Fruit fly (Drosophila melanogaster): ENCODE results near the gene CG7692.

Gene CG7692

dm6 chr3L:17310509-17310908 is 41.1 kb upstream of the CG7692 start (continued):
- TF ChIP-seq CG9727 (GFP tag; optimal IDR thresholded peaks at IDR 0.05) (peak; percentile 54), CG18619 (GFP tag; optimal IDR thresholded peaks at IDR 0.05) (no peak), CG14014 (GFP tag; IDR thresholded peaks at IDR 0.05) (peak; percentile 20; the same call in 1 of the 2 replicates), CG11093 (GFP tag; IDR thresholded peaks at IDR 0.05) (0 out of 3 replicates have a peak, but pooled peaks have one; percentile 55), CG13894 (tag; optimal IDR thresholded peaks at IDR 0.05) (peak; percentile 60), HHEX (GFP tag; optimal IDR thresholded peaks at IDR 0.05) (peak; percentile 37), HLH3B (GFP tag; IDR thresholded peaks at IDR 0.05) (peak; percentile 48; the same call in 1 of the 2 replicates), CG8924 (tag; optimal IDR thresholded peaks at IDR 0.05) (peak; percentile 42), gro (GFP tag; optimal IDR thresholded peaks at IDR 0.05) (no peak), CG3281 (GFP tag; optimal IDR thresholded peaks at IDR 0.05) (peak; percentile 66), Nf-YC (tag; optimal IDR thresholded peaks at IDR 0.05) (no peak), tap (tag; optimal IDR thresholded peaks at IDR 0.05) (peak; percentile 42), Ptx1 (GFP tag; IDR thresholded peaks at IDR 0.05) (peak; percentile 65), CG10147 (GFP tag; optimal IDR thresholded peaks at IDR 0.05) (peak; percentile 48), CG7556 (GFP tag; optimal IDR thresholded peaks at IDR 0.05) (peak; percentile 62), wdn (GFP tag; IDR thresholded peaks at IDR 0.05) (0 out of 2 replicates have a peak, but pooled peaks have one; percentile 14), CG12391 (tag; optimal IDR thresholded peaks at IDR 0.05) (peak; percentile 33), CG13296 (GFP tag; optimal IDR thresholded peaks at IDR 0.05) (peak; percentile 46), CG16779 (GFP tag; IDR thresholded peaks at IDR 0.05) (no peak), Aef1 (GFP tag; IDR thresholded peaks at IDR 0.05) (0 out of 3 replicates have a peak, but pooled peaks have one; percentile 12), Fer1 (GFP tag; optimal IDR thresholded peaks at IDR 0.05) (peak; percentile 82), lmd (GFP tag; IDR thresholded peaks at IDR 0.05) (peak; percentile 53), dmrt99B (tag; optimal IDR thresholded peaks at IDR 0.05) (peak; percentile 53), Taf1 (GFP tag; IDR thresholded peaks at IDR 0.05) (no peak), CG4404 (GFP tag; IDR thresholded peaks at IDR 0.05) (peak; percentile 32; the same call in 1 of the 2 replicates), CG10654 (GFP tag; optimal IDR thresholded peaks at IDR 0.05) (no peak), ttk (GFP tag; IDR thresholded peaks at IDR 0.05) (0 out of 2 replicates have a peak, but pooled peaks have one; percentile 31), CG2712 (tag; optimal IDR thresholded peaks at IDR 0.05) (peak; percentile 67), scrt (GFP tag; optimal IDR thresholded peaks at IDR 0.05) (peak; percentile 36), ap (GFP tag; IDR thresholded peaks at IDR 0.05) (no peak), Meics (GFP tag; optimal IDR thresholded peaks at IDR 0.05) (peak; percentile 57), gcm (GFP tag; optimal IDR thresholded peaks at IDR 0.05) (peak; percentile 22), CG11085 (GFP tag; IDR thresholded peaks at IDR 0.05) (peak; percentile 48; the same call in 1 of the 2 replicates), PHDP (tag; optimal IDR thresholded peaks at IDR 0.05) (peak; percentile 37), nau (GFP tag; optimal IDR thresholded peaks at IDR 0.05) (peak; percentile 6), Hmr (GFP tag; optimal IDR thresholded peaks at IDR 0.05) (peak; percentile 62), Rfx (GFP tag; IDR thresholded peaks at IDR 0.05) (peak; percentile 54; the same call in 1 of the 2 replicates), ara (GFP tag; IDR thresholded peaks at IDR 0.05) (peak; percentile 53), unpg (GFP tag; optimal IDR thresholded peaks at IDR 0.05) (peak; percentile 60), ci (GFP tag; IDR thresholded peaks at IDR 0.05) (0 out of 3 replicates have a peak, but pooled peaks have one; percentile 54), CG12071 (GFP tag; optimal IDR thresholded peaks at IDR 0.05) (peak; percentile 15), prd (optimal IDR thresholded peaks at IDR 0.05) (no peak), prd (GFP tag; IDR thresholded peaks at IDR 0.05) (peak; percentile 67), Asciz (GFP tag; optimal IDR thresholded peaks at IDR 0.05) (peak; percentile 53), slbo (GFP tag; IDR thresholded peaks at IDR 0.05) (peak; percentile 48; the same call in 1 of the 2 replicates), CG15269 (tag; optimal IDR thresholded peaks at IDR 0.05) (peak; percentile 39), D19A (tag; optimal IDR thresholded peaks at IDR 0.05) (peak; percentile 56), Dek (tag; optimal IDR thresholded peaks at IDR 0.05) (peak; percentile 6), CG12659 (GFP tag; optimal IDR thresholded peaks at IDR 0.05) (peak; percentile 19), hkb (optimal IDR thresholded peaks at IDR 0.05) (no peak), hkb (GFP tag; IDR thresholded peaks at IDR 0.05) (peak; percentile 77)

All from whole organism, embryonic.